Worm (Caenorhabditis elegans): ENCODE measurements around the gene T27A10.5.

The T27A10.5 gene

ce11 chrX:3601531-3601930 lies 28.1 kb upstream of the T27A10.5 start, which contains the start of gene C18B2.3:
Gene C18B2.3 (plus strand): TSS chrX:3601831.
- TF ChIP-seq T22C8.4 (GFP tag; IDR thresholded peaks at IDR 0.05): no peak
- TF ChIP-seq ztf-29 (GFP tag; IDR thresholded peaks at IDR 0.05): no peak
- TF ChIP-seq tab-1 (GFP tag; IDR thresholded peaks at IDR 0.05): no peak
- TF ChIP-seq klf-2 (GFP tag; conservative IDR thresholded peaks at IDR 0.05): no peak
- TF ChIP-seq ztf-23 (GFP tag; IDR thresholded peaks at IDR 0.05): no peak
- no peak for TF ChIP-seq med-1 (GFP tag; optimal IDR thresholded peaks at IDR 0.05; ENCODE audit: insufficient read depth)
- no peak for TF ChIP-seq ref-1 (GFP tag; conservative IDR thresholded peaks at IDR 0.05)
- TF ChIP-seq flt-1 (GFP tag; IDR thresholded peaks at IDR 0.05): no peak
- no peak for TF ChIP-seq cog-1 (tag; optimal IDR thresholded peaks at IDR 0.05)

ce11 chrX:3600390-3600789 lies 27.0 kb upstream of the T27A10.5 start, which contains the start of gene cgr-1:
Gene cgr-1 (minus strand): TSS chrX:3600457.
- TF ChIP-seq ztf-29 (GFP tag; IDR thresholded peaks at IDR 0.05) (no peak), ref-1 (GFP tag; conservative IDR thresholded peaks at IDR 0.05) (no peak), ztf-23 (GFP tag; IDR thresholded peaks at IDR 0.05) (no peak), klf-2 (GFP tag; conservative IDR thresholded peaks at IDR 0.05) (no peak), flt-1 (GFP tag; IDR thresholded peaks at IDR 0.05) (no peak), tab-1 (GFP tag; IDR thresholded peaks at IDR 0.05) (no peak), med-1 (GFP tag; optimal IDR thresholded peaks at IDR 0.05; ENCODE audit: insufficient read depth) (no peak), T22C8.4 (GFP tag; IDR thresholded peaks at IDR 0.05) (no peak), cog-1 (tag; optimal IDR thresholded peaks at IDR 0.05) (no peak)

DNA sequence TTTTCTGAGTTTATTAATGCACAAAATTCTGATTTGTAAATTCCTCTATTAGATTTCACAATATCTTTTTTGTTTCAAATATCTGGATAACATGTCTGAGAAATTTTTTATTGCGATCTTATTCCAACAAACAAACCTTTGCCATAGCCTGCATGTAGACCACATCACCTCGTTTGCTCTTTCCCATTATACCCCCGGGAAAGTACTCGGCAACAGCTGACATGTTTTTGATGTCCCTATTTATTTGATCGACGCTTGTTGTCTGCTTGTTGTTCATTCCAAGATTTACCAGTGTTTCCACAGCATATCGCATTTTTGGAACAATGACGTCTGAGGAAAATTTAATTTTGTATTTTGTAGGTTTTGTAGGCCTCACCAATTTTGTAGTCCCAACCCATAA lies 26.5 kb upstream of the T27A10.5 start:
- TF ChIP-seq klf-2 (GFP tag; conservative IDR thresholded peaks at IDR 0.05): no peak
- no peak for TF ChIP-seq ztf-29 (GFP tag; IDR thresholded peaks at IDR 0.05)
- no peak for TF ChIP-seq ztf-23 (GFP tag; IDR thresholded peaks at IDR 0.05)
- no peak for TF ChIP-seq med-1 (GFP tag; optimal IDR thresholded peaks at IDR 0.05; ENCODE audit: insufficient read depth)
- no peak for TF ChIP-seq tab-1 (GFP tag; IDR thresholded peaks at IDR 0.05)
- TF ChIP-seq ref-1 (GFP tag; conservative IDR thresholded peaks at IDR 0.05): no peak
- no peak for TF ChIP-seq cog-1 (tag; optimal IDR thresholded peaks at IDR 0.05)
- no peak for TF ChIP-seq flt-1 (GFP tag; IDR thresholded peaks at IDR 0.05)
- no peak for TF ChIP-seq T22C8.4 (GFP tag; IDR thresholded peaks at IDR 0.05)

DNA sequence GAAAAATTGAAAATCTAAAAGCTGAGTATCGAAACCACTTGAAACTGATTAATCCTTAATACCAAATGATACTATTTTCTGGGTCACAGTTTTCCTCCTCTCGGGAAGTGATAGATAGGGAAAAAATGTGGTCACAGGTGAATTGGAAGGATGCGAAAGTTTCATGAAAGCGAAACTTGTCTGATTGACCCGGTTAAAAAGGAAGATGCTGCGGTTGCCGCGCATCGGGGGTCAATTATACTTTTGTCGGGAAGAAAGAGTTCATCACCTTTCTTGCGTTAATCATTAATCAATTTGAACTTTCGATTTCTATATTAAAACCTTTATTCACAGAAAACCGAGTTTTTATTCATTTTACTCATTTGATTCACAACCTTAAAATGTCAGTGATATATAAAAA lies 23.6 kb upstream of the T27A10.5 start:
- no peak for TF ChIP-seq ref-1 (GFP tag; conservative IDR thresholded peaks at IDR 0.05)
- TF ChIP-seq tab-1 (GFP tag; IDR thresholded peaks at IDR 0.05): no peak
- TF ChIP-seq med-1 (GFP tag; optimal IDR thresholded peaks at IDR 0.05; ENCODE audit: insufficient read depth): no peak
- TF ChIP-seq flt-1 (GFP tag; IDR thresholded peaks at IDR 0.05): no peak
- no peak for TF ChIP-seq T22C8.4 (GFP tag; IDR thresholded peaks at IDR 0.05)
- no peak for TF ChIP-seq ztf-29 (GFP tag; IDR thresholded peaks at IDR 0.05)
- no peak for TF ChIP-seq klf-2 (GFP tag; conservative IDR thresholded peaks at IDR 0.05)
- TF ChIP-seq ztf-23 (GFP tag; IDR thresholded peaks at IDR 0.05): no peak
- no peak for TF ChIP-seq cog-1 (tag; optimal IDR thresholded peaks at IDR 0.05)

- no peak for TF ChIP-seq klf-2 (GFP tag; conservative IDR thresholded peaks at IDR 0.05)
- TF ChIP-seq ztf-29 (GFP tag; IDR thresholded peaks at IDR 0.05): no peak
- no peak for TF ChIP-seq cog-1 (tag; optimal IDR thresholded peaks at IDR 0.05)
- TF ChIP-seq ref-1 (GFP tag; conservative IDR thresholded peaks at IDR 0.05): no peak
- no peak for TF ChIP-seq flt-1 (GFP tag; IDR thresholded peaks at IDR 0.05)
- no peak for TF ChIP-seq tab-1 (GFP tag; IDR thresholded peaks at IDR 0.05)
- no peak for TF ChIP-seq med-1 (GFP tag; optimal IDR thresholded peaks at IDR 0.05; ENCODE audit: insufficient read depth)
- TF ChIP-seq T22C8.4 (GFP tag; IDR thresholded peaks at IDR 0.05): no peak
- no peak for TF ChIP-seq ztf-23 (GFP tag; IDR thresholded peaks at IDR 0.05)
Observed at ce11 chrX:3596303-3596772, 23.0 kb upstream of the T27A10.5 start, which contains the start of gene T27A10.6. Gene T27A10.6 (minus strand): TSS chrX:3596353.

- TF ChIP-seq ref-1 (GFP tag; conservative IDR thresholded peaks at IDR 0.05): no peak
- TF ChIP-seq klf-2 (GFP tag; conservative IDR thresholded peaks at IDR 0.05): no peak
- TF ChIP-seq ztf-29 (GFP tag; IDR thresholded peaks at IDR 0.05): no peak
- TF ChIP-seq ztf-23 (GFP tag; IDR thresholded peaks at IDR 0.05): no peak
- no peak for TF ChIP-seq T22C8.4 (GFP tag; IDR thresholded peaks at IDR 0.05)
- no peak for TF ChIP-seq cog-1 (tag; optimal IDR thresholded peaks at IDR 0.05)
- no peak for TF ChIP-seq med-1 (GFP tag; optimal IDR thresholded peaks at IDR 0.05; ENCODE audit: insufficient read depth)
Observed at ce11 chrX:3590510-3590909, 17.1 kb upstream of the T27A10.5 start.

ce11 chrX:3585625-3586024 lies 12.2 kb upstream of the T27A10.5 start, which contains the start of gene T27A10.2:
Gene T27A10.2 (plus strand): TSS chrX:3585957.
- TF ChIP-seq ztf-29 (GFP tag; IDR thresholded peaks at IDR 0.05): no peak

ce11 chrX:3584481-3584880 lies 11.1 kb upstream of the T27A10.5 start:
- TF ChIP-seq T22C8.4 (GFP tag; IDR thresholded peaks at IDR 0.05) (no peak), med-1 (GFP tag; optimal IDR thresholded peaks at IDR 0.05; ENCODE audit: insufficient read depth) (no peak), flt-1 (GFP tag; IDR thresholded peaks at IDR 0.05) (no peak), klf-2 (GFP tag; conservative IDR thresholded peaks at IDR 0.05) (no peak), cog-1 (tag; optimal IDR thresholded peaks at IDR 0.05) (no peak), ref-1 (GFP tag; conservative IDR thresholded peaks at IDR 0.05) (no peak)

DNA sequence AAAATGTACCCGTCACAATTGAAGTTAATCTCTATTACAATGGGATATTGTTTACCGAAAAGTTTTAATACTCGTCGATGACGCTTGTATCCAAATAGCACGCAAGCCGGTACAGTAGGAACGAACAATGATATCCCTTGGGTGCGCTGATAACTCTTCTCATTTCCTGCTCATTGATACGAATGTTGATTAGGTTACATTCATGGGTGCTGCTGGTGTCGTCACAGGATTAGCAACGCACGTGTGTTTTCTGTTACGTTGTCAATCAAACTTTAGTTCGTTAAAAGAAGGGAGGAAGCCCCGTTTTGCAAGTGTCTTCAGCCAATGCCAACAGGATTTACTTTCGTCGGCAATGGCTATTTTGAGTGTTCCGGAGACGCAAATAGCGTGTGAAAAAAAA lies 10.1 kb upstream of the T27A10.5 start:
- TF ChIP-seq klf-2 (GFP tag; conservative IDR thresholded peaks at IDR 0.05) (no peak), ref-1 (GFP tag; conservative IDR thresholded peaks at IDR 0.05) (no peak), T22C8.4 (GFP tag; IDR thresholded peaks at IDR 0.05) (no peak), flt-1 (GFP tag; IDR thresholded peaks at IDR 0.05) (no peak), ztf-23 (GFP tag; IDR thresholded peaks at IDR 0.05) (no peak), cog-1 (tag; optimal IDR thresholded peaks at IDR 0.05) (no peak), tab-1 (GFP tag; IDR thresholded peaks at IDR 0.05) (no peak), ztf-29 (GFP tag; IDR thresholded peaks at IDR 0.05) (no peak), med-1 (GFP tag; optimal IDR thresholded peaks at IDR 0.05; ENCODE audit: insufficient read depth) (no peak)

ce11 chrX:3581813-3582212 lies 8.4 kb upstream of the T27A10.5 start:
- TF ChIP-seq ref-1 (GFP tag; conservative IDR thresholded peaks at IDR 0.05) (no peak), med-1 (GFP tag; optimal IDR thresholded peaks at IDR 0.05; ENCODE audit: insufficient read depth) (no peak), cog-1 (tag; optimal IDR thresholded peaks at IDR 0.05) (no peak), flt-1 (GFP tag; IDR thresholded peaks at IDR 0.05) (no peak), T22C8.4 (GFP tag; IDR thresholded peaks at IDR 0.05) (no peak), klf-2 (GFP tag; conservative IDR thresholded peaks at IDR 0.05) (no peak), ztf-29 (GFP tag; IDR thresholded peaks at IDR 0.05) (no peak), ztf-23 (GFP tag; IDR thresholded peaks at IDR 0.05) (no peak), tab-1 (GFP tag; IDR thresholded peaks at IDR 0.05) (no peak)

Measured in whole organism, midembryonic.